Worm (Caenorhabditis elegans) whole organism, young adult: ENCODE data around the gene hpl-1.

Experiments used
- B0019.2 ChIP-seq: fragments of 200-800 bp; sonication (Bioruptor generic); conservative IDR thresholded peaks from 2 replicates; pipeline ENCODE4 v1.3.6; 2022; ENCODE audit warnings: missing genetic modification reagents, missing genetic modification characterization, missing compliant biosample characterization
- B0035.1 ChIP-seq: sonication (generic microtip); optimal IDR thresholded peaks from 2 replicates; lab custom pipeline; 2016; ENCODE audit warnings: missing genetic modification characterization, mild to moderate bottlenecking, missing compliant biosample characterization, missing genotype, missing genetic modification reagents
- B0261.1 ChIP-seq: sonication (generic microtip); optimal IDR thresholded peaks from 2 replicates; lab custom pipeline; 2016; ENCODE audit warnings: mild to moderate bottlenecking, missing genetic modification characterization, moderate library complexity, missing compliant biosample characterization
- F10E7.11 ChIP-seq: sonication (generic microtip); optimal IDR thresholded peaks from 2 replicates; lab custom pipeline; 2017; ENCODE audit warnings: mild to moderate bottlenecking, missing genetic modification characterization, moderate library complexity, missing compliant biosample characterization
- F23B12.7 ChIP-seq: sonication (generic microtip); optimal IDR thresholded peaks from 2 replicates; lab custom pipeline; 2017; ENCODE audit warnings: missing genetic modification characterization, mild to moderate bottlenecking, missing compliant biosample characterization, antibody characterized with exemption, moderate library complexity; ENCODE audit not compliant: insufficient read depth
- F37B4.10 ChIP-seq: fragments of 200-800 bp; sonication (Bioruptor generic); IDR thresholded peaks from 2 replicates; pipeline ENCODE4 v1.3.6; 2022; ENCODE audit warnings: missing genetic modification characterization, missing compliant biosample characterization
- F57A8.1 ChIP-seq: fragments of 200-800 bp; sonication (Bioruptor generic); optimal IDR thresholded peaks from 2 replicates; lab custom pipeline; 2018; ENCODE audit warnings: mild to moderate bottlenecking, missing genetic modification characterization, moderate library complexity, missing compliant biosample characterization
- F57C9.4 ChIP-seq: sonication (generic microtip); optimal IDR thresholded peaks from 2 replicates; lab custom pipeline; 2017; ENCODE audit warnings: mild to moderate bottlenecking, missing genetic modification characterization, missing compliant biosample characterization
- Y79H2A.3 ChIP-seq: fragments of 200-800 bp; sonication (Bioruptor generic); conservative IDR thresholded peaks from 2 replicates; pipeline ENCODE4 v1.3.6; 2022; ENCODE audit warnings: missing genetic modification reagents, missing genetic modification characterization, missing compliant biosample characterization
- athp-1 ChIP-seq: sonication (generic microtip); optimal IDR thresholded peaks from 2 replicates; lab custom pipeline; 2017; ENCODE audit warnings: mild to moderate bottlenecking, missing genetic modification characterization, missing compliant biosample characterization
- attf-3 ChIP-seq: fragments of 200-800 bp; sonication (Bioruptor generic); conservative IDR thresholded peaks from 2 replicates; pipeline ENCODE4 v1.3.6; 2022; ENCODE audit warnings: missing genetic modification reagents, missing genetic modification characterization, missing compliant biosample characterization
- bed-2 ChIP-seq: fragments of 200-800 bp; sonication (Bioruptor generic); IDR thresholded peaks from 2 replicates; pipeline ENCODE4 v1.3.6; 2022; ENCODE audit warnings: missing genetic modification reagents, missing genetic modification characterization, missing compliant biosample characterization
- cebp-1 ChIP-seq, 2 experiments: fragments of 200-800 bp in 1 of 2; sonication (Bioruptor generic) in 1 of 2; sonication (generic microtip) in 1 of 2; IDR thresholded peaks in 1 of 2; optimal IDR thresholded peaks in 1 of 2; 2 replicates each; pipeline versions ENCODE4 v1.3.6 to Lab custom; 2017 to 2022; ENCODE audit warnings: missing compliant biosample characterization in 2 of 2, missing genetic modification characterization in 2 of 2, mild to moderate bottlenecking in 1 of 2, missing genetic modification reagents in 1 of 2, moderate library complexity in 1 of 2
- ceh-100 ChIP-seq: fragments of 200-800 bp; sonication (Bioruptor generic); IDR thresholded peaks from 2 replicates; pipeline ENCODE4 v1.3.6; 2022; ENCODE audit warnings: missing genetic modification reagents, missing genetic modification characterization, missing compliant biosample characterization
- ceh-58 ChIP-seq: fragments of 200-800 bp; sonication (Bioruptor generic); IDR thresholded peaks from 2 replicates; pipeline ENCODE4 v1.3.6; 2022; ENCODE audit warnings: missing genetic modification characterization, missing compliant biosample characterization
- dpl-1 ChIP-seq: fragments of 150-350 bp; optimal IDR thresholded peaks from 2 replicates; lab custom pipeline; 2014; ENCODE audit warnings: missing biosample characterization, missing genetic modification reagents, missing genetic modification characterization
- egl-18 ChIP-seq: fragments of 200-800 bp; sonication (Bioruptor generic); IDR thresholded peaks from 2 replicates; pipeline ENCODE4 v1.3.6; 2022; ENCODE audit warnings: missing genetic modification reagents, missing genetic modification characterization, missing compliant biosample characterization
- egl-44 ChIP-seq: fragments of 200-800 bp; sonication (Bioruptor generic); IDR thresholded peaks from 2 replicates; pipeline ENCODE4 v1.3.6; 2022; ENCODE audit warnings: missing genetic modification reagents, missing genetic modification characterization, missing compliant biosample characterization
- egrh-3 ChIP-seq: fragments of 200-800 bp; sonication (Bioruptor generic); IDR thresholded peaks from 2 replicates; pipeline ENCODE4 v1.3.6; 2022; ENCODE audit warnings: missing genetic modification reagents, missing genetic modification characterization, missing compliant biosample characterization
- ekl-4 ChIP-seq: fragments of 200-800 bp; sonication (Bioruptor generic); IDR thresholded peaks from 2 replicates; pipeline ENCODE4 v1.3.6; 2022; ENCODE audit warnings: missing genetic modification reagents, missing genetic modification characterization, missing compliant biosample characterization
- fkh-3 ChIP-seq: sonication (generic microtip); optimal IDR thresholded peaks from 2 replicates; lab custom pipeline; 2016; ENCODE audit warnings: mild to moderate bottlenecking, missing genetic modification characterization, missing compliant biosample characterization
- gei-17 ChIP-seq: fragments of 200-800 bp; sonication (Bioruptor generic); optimal IDR thresholded peaks from 2 replicates; lab custom pipeline; 2018; ENCODE audit warnings: mild to moderate bottlenecking, missing genetic modification characterization, missing compliant biosample characterization
- hlh-12 ChIP-seq: sonication (generic microtip); optimal IDR thresholded peaks from 2 replicates; lab custom pipeline; 2016; ENCODE audit warnings: missing genetic modification characterization, missing compliant biosample characterization
- hrde-1 ChIP-seq: sonication (generic microtip); optimal IDR thresholded peaks from 2 replicates; lab custom pipeline; 2016; ENCODE audit warnings: missing genetic modification characterization, mild to moderate bottlenecking, missing compliant biosample characterization, moderate library complexity, missing genotype, missing genetic modification reagents, borderline replicate concordance
- lag-1 ChIP-seq: fragments of 200-800 bp; sonication (Bioruptor generic); IDR thresholded peaks from 2 replicates; pipeline ENCODE4 v1.3.6; 2022; ENCODE audit warnings: missing genetic modification reagents, missing genetic modification characterization, missing compliant biosample characterization
- let-607 ChIP-seq, 2 experiments: fragments of 200-800 bp in 1 of 2; sonication (Bioruptor generic) in 1 of 2; sonication (generic microtip) in 1 of 2; optimal IDR thresholded peaks; 2 replicates each; lab custom pipeline; 2016 to 2018; ENCODE audit warnings: mild to moderate bottlenecking in 2 of 2, missing compliant biosample characterization in 2 of 2, missing genetic modification characterization in 2 of 2, moderate library complexity in 2 of 2, missing genotype in 1 of 2
- lin-26 ChIP-seq: fragments of 200-800 bp; sonication (Bioruptor generic); IDR thresholded peaks from 2 replicates; pipeline ENCODE4 v1.3.6; 2022; ENCODE audit warnings: missing genetic modification reagents, missing genetic modification characterization, missing compliant biosample characterization
- lin-35 ChIP-seq, 3 experiments: fragments of 150-350 bp in 2 of 3; sonication (generic microtip) in 1 of 3; optimal IDR thresholded peaks; 2 replicates each; lab custom pipeline; 2014 to 2018; ENCODE audit warnings: missing biosample characterization in 3 of 3, missing genetic modification characterization in 3 of 3, missing genetic modification reagents in 3 of 3
- lin-40 ChIP-seq: sonication (generic microtip); optimal IDR thresholded peaks from 2 replicates; lab custom pipeline; 2016; ENCODE audit warnings: missing genetic modification characterization, mild to moderate bottlenecking, missing compliant biosample characterization, missing genotype, missing genetic modification reagents
- madf-3 ChIP-seq: fragments of 200-800 bp; sonication (Bioruptor generic); IDR thresholded peaks from 2 replicates; pipeline ENCODE4 v1.3.6; 2022; ENCODE audit warnings: missing genetic modification reagents, missing genetic modification characterization, missing compliant biosample characterization
- mcd-1 ChIP-seq: fragments of 200-800 bp; sonication (Bioruptor generic); IDR thresholded peaks from 2 replicates; pipeline ENCODE4 v1.3.6; 2022; ENCODE audit warnings: missing genetic modification reagents, missing genetic modification characterization, missing compliant biosample characterization
- mxl-1 ChIP-seq: sonication (generic microtip); optimal IDR thresholded peaks from 2 replicates; lab custom pipeline; 2016; ENCODE audit warnings: missing genetic modification characterization, missing compliant biosample characterization
- nhr-179 ChIP-seq: sonication (generic microtip); optimal IDR thresholded peaks from 2 replicates; lab custom pipeline; 2016; ENCODE audit warnings: mild to moderate bottlenecking, missing genetic modification characterization, missing compliant biosample characterization
- nhr-90 ChIP-seq: sonication (generic microtip); optimal IDR thresholded peaks from 2 replicates; lab custom pipeline; 2016; ENCODE audit warnings: missing genotype, mild to moderate bottlenecking, missing genetic modification characterization, missing compliant biosample characterization
- snpc-1.1 ChIP-seq: sonication (generic microtip); optimal IDR thresholded peaks from 2 replicates; lab custom pipeline; 2017; ENCODE audit warnings: missing genetic modification characterization, mild to moderate bottlenecking, missing compliant biosample characterization, antibody characterized with exemption, moderate library complexity, missing genotype, missing genetic modification reagents; ENCODE audit not compliant: insufficient read depth
- sptf-2 ChIP-seq: fragments of 200-800 bp; sonication (Bioruptor generic); optimal IDR thresholded peaks from 2 replicates; lab custom pipeline; 2018; ENCODE audit warnings: mild to moderate bottlenecking, missing genetic modification characterization, missing compliant biosample characterization
- zfh-2 ChIP-seq: fragments of 200-800 bp; sonication (Bioruptor generic); conservative IDR thresholded peaks from 2 replicates; pipeline ENCODE4 v1.3.6; 2022; ENCODE audit warnings: missing genetic modification reagents, missing genetic modification characterization, missing compliant biosample characterization
- ztf-3 ChIP-seq: fragments of 200-800 bp; sonication (Bioruptor generic); optimal IDR thresholded peaks from 2 replicates; lab custom pipeline; 2018; ENCODE audit warnings: mild to moderate bottlenecking, missing genetic modification characterization, missing compliant biosample characterization
- ztf-6 ChIP-seq: fragments of 200-800 bp; sonication (Bioruptor generic); IDR thresholded peaks from 2 replicates; pipeline ENCODE4 v1.3.6; 2022; ENCODE audit warnings: missing genetic modification reagents, missing genetic modification characterization, missing compliant biosample characterization

Gene hpl-1

DNA sequence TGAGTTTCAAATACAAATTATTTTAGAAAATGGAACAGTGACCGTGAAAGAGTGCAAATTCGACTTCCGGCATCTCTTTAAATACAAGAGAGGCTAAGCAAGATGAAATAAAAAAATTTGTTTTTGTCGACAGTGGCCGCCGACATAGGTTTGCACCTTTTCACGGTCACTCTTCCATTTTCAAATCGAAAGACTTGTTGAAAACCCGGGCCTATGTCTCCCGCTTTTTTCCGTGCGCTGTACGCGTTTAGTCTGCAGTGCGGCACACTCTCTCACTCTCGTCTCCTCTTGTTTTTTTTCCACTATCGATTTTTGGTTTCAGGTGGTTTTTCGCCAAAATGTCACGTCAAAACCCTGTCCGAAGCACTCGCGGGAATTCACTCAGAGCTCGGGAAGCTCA, at the start of gene hpl-1:
TSS of gene hpl-1 (plus strand) at position 301 of the 400 bp plus-strand sequence.
- TF ChIP-seq mxl-1 = no peak
- TF ChIP-seq lin-35 (GFP tag; optimal IDR thresholded peaks at IDR 0.05; lab: Kevin White, UChicago) = no peak
- no peak for TF ChIP-seq F23B12.7 (tag; lab: Kevin White, UChicago)
- no peak for TF ChIP-seq egl-18 (GFP tag; lab: Robert Waterston, UW)
- TF ChIP-seq nhr-179 (tag; lab: Kevin White, UChicago) = no peak
- no peak for TF ChIP-seq F57A8.1 (GFP tag; lab: Kevin White, UChicago)
- no peak for TF ChIP-seq gei-17
- no peak for TF ChIP-seq lin-26 (GFP tag; lab: Robert Waterston, UW)
- TF ChIP-seq egl-44 (GFP tag; lab: Robert Waterston, UW) = no peak
- TF ChIP-seq B0035.1 = no peak
- no peak for TF ChIP-seq bed-2 (GFP tag; lab: Robert Waterston, UW)
- TF ChIP-seq lin-40 (tag; lab: Kevin White, UChicago) = no peak
- no peak for TF ChIP-seq hrde-1 (tag; lab: Kevin White, UChicago)
- no peak for TF ChIP-seq sptf-2 (GFP tag; lab: Kevin White, UChicago)
- no peak for TF ChIP-seq F10E7.11

DNA sequence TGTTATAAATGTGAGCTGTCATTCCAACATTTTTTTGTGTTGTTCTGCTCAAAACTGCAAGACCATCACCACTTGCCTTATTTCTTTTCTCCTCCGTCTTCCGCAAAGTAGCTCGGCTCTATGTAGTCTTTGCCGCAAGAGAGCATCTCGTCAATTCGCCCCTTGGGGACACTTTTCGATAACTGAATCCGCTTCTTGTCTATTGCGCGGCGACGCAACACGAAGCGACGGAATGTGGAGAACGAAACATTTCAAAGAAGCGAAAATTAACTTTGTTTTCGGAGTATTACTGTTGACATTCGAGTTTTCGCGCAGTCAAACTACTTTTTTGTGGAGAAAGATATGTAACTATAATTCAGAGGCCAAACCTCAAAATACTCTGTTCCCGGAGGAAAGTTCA, 47.1 kb upstream of the hpl-1 start:
- no peak for TF ChIP-seq F10E7.11

DNA sequence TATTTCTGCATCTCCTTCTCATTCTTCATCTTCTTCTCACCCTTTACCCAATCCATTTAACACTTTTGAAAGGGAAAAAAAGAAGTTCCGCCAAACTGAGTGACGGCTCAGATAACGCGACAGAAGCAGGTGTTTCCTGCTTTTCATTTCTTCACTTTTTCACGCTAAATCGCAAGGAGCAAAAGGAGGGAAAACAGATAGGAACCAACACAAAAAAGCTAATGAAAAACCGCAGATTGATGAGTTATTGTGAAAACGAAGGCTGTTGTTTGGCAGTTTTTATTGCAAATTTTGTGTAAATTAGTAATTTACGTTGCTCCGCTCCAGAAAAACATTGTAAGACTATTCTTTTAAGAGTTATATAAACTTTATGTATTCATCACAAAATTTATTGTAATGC, 44.9 kb upstream of the hpl-1 start:
- TF ChIP-seq snpc-1.1 (tag; lab: Kevin White, UChicago) = no peak
- no peak for TF ChIP-seq Y79H2A.3
- no peak for TF ChIP-seq ztf-3 (GFP tag; lab: Kevin White, UChicago)
- no peak for TF ChIP-seq athp-1 (tag; lab: Kevin White, UChicago)

DNA sequence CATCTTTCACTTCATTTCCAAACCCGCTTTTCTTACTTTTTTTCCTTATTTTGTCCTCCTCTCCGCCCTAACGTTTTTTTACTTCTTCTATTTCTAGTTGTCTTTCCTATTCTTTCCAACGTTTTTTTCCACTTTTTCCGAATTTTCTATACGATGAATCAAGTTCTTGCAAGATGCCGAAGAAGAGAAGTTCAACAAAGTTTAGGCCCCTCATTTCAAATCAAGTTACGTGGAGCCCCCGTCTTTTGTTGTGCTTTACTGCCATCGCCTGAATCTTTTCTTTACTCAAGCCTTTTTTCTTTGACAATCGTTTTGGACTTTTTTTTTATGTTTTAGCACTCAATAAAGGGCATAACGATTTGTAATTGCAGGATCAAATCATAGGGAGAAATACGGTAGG, 43.8 kb upstream of the hpl-1 start, which contains the start of gene unc-9:
TSS of gene unc-9 (plus strand) at position 370 of the 400 bp plus-strand sequence.
- TF ChIP-seq ceh-58 (GFP tag; lab: Robert Waterston, UW) (no peak), ekl-4 (GFP tag; lab: Robert Waterston, UW) (no peak), cebp-1 (GFP tag; IDR thresholded peaks at IDR 0.05; lab: Robert Waterston, UW) (no peak), cebp-1 (tag; optimal IDR thresholded peaks at IDR 0.05; lab: Kevin White, UChicago) (no peak), ztf-3 (GFP tag; lab: Kevin White, UChicago) (no peak), ceh-100 (GFP tag; lab: Robert Waterston, UW) (no peak), F57C9.4 (tag; lab: Kevin White, UChicago) (no peak)

DNA sequence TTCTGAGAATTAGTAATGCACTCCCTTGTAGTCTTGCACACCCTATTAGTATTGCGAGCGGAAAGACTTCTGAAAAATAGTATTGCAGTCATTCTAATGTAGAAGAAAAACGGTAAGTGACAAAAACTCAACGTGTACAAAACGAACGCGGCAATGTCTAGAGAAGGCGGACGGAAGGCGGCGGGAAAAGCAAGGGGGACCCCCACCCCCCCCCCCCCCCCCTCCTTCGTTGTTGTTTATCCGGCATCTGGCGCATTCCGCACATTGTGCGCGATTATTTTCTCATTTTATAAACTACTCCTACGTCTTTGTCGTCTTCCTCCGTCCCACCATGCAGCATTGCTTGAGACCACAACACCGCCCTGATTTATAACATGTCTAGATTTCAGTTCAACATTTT, 42.9 kb upstream of the hpl-1 start:
- TF ChIP-seq zfh-2 (peak; percentile 89), egrh-3 (GFP tag; lab: Robert Waterston, UW) (peak; percentile 48; the same call in 1 of the 2 replicates), B0019.2 (GFP tag; lab: Robert Waterston, UW) (no peak)

DNA sequence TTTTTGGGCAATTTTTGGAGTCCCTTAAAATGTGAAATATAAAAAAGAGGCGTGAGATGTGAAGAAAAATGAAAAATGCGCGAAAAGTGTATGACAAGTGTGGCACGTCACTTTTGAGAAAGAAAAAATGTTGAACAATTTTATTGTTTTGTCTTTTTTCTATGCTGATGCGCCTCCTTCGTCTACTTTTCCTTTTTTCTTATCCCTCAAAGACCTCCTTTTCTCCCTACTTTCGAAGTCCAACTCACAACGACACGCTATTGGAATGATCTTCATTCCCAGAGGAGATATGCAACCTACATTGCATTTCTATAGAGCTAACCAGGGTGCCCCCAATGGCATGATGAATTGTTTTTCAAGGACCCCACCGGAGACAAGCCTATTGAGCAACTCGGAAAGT, 39.2 kb upstream of the hpl-1 start:
- TF ChIP-seq F37B4.10 (GFP tag; lab: Robert Waterston, UW) = no peak
- no peak for TF ChIP-seq lag-1 (GFP tag; lab: Robert Waterston, UW)
- TF ChIP-seq madf-3 (GFP tag; lab: Robert Waterston, UW) = no peak
- TF ChIP-seq hlh-12 (tag; lab: Kevin White, UChicago) = no peak
- no peak for TF ChIP-seq ceh-100 (GFP tag; lab: Robert Waterston, UW)
- TF ChIP-seq nhr-90 (tag; lab: Kevin White, UChicago) = no peak
- TF ChIP-seq fkh-3 = no peak
- TF ChIP-seq ztf-6 (GFP tag; lab: Robert Waterston, UW) = no peak
- no peak for TF ChIP-seq attf-3 (GFP tag; lab: Robert Waterston, UW)
- no peak for TF ChIP-seq ekl-4 (GFP tag; lab: Robert Waterston, UW)
- no peak for TF ChIP-seq let-607 (tag; optimal IDR thresholded peaks at IDR 0.05; lab: Kevin White, UChicago)
- TF ChIP-seq B0261.1 (tag; lab: Kevin White, UChicago) = no peak
- TF ChIP-seq B0035.1 = no peak
- TF ChIP-seq mcd-1 (GFP tag; lab: Robert Waterston, UW) = no peak
- TF ChIP-seq dpl-1 (GFP tag; lab: Kevin White, UChicago) = no peak
